Fruit fly (Drosophila melanogaster) Kc167 (cell line): ENCODE results near the gene Lgr1.

Experiments
- Sin3A ChIP-seq: fragments of >200 bp; optimal IDR thresholded peaks from 2 replicates; lab custom pipeline; 2018; ENCODE audit warnings: missing external identifiers
- h ChIP-seq: fragments of >200 bp; optimal IDR thresholded peaks from 3 replicates; lab custom pipeline; 2018; ENCODE audit warnings: missing external identifiers
- insv ChIP-seq: fragments of >200 bp; optimal IDR thresholded peaks from 3 replicates; lab custom pipeline; 2018; ENCODE audit warnings: missing external identifiers
- psq ChIP-seq: fragments of >200 bp; optimal IDR thresholded peaks from 2 replicates; lab custom pipeline; 2017; ENCODE audit warnings: missing external identifiers
- ttk ChIP-seq: sonication (Bioruptor generic); optimal IDR thresholded peaks from 2 replicates; lab custom pipeline; 2017; ENCODE audit warnings: missing external identifiers

DNA sequence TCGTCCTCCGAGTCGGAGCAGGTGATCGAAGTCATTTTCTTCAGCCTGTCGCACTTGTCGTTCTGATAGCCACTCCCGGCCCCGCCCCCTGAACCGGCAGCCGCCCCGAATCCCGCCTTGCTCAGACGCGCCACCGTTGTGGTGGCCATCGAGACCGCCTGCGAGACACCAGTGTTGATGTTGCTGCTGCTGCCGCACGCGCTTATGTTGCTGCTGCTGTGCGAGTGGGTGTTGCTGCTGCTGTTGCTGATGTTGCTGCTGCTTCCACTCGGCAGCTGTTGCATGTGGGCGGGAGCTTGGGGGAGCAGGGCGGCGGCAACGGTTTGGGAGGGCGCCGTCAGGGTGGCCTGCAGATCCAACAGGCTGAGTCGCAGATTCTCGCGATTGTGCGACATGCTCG, 48.3 kb downstream of the Lgr1 start:
- TF ChIP-seq Sin3A (lab: Kevin White, UChicago) (no peak), insv (no peak), psq (lab: Kevin White, UChicago) (no peak), h (lab: Kevin White, UChicago) (no peak), ttk (no peak)
